Fruit fly (Drosophila melanogaster) whole organism, prepupa: ENCODE results near the gene SWIP.

Source experiments
- CG11294 ChIP-seq: fragments of 200-800 bp; sonication (Bioruptor generic); IDR thresholded peaks from 2 replicates; pipeline ENCODE4 v1.3.6; 2022; ENCODE audit warnings: missing biosample characterization, missing genetic modification characterization
- CG31627 ChIP-seq: fragments of 200-800 bp; sonication (Bioruptor generic); optimal IDR thresholded peaks from 3 replicates; lab custom pipeline; 2016; ENCODE audit warnings: missing biosample characterization, missing genetic modification characterization
- CG34406 ChIP-seq: fragments of 200-800 bp; sonication (Bioruptor generic); optimal IDR thresholded peaks from 3 replicates; lab custom pipeline; 2016; ENCODE audit warnings: missing biosample characterization, missing genetic modification characterization
- CG6163 ChIP-seq: fragments of 200-800 bp; sonication (Bioruptor generic); IDR thresholded peaks from 3 replicates; pipeline ENCODE4 v1.3.6; 2022; ENCODE audit warnings: missing biosample characterization, missing genetic modification characterization
- CG6808 ChIP-seq: fragments of 200-800 bp; sonication (Bioruptor generic); optimal IDR thresholded peaks from 3 replicates; lab custom pipeline; 2017; ENCODE audit warnings: missing biosample characterization, missing genetic modification characterization, mild to moderate bottlenecking, moderate library complexity, missing genetic modification reagents
- CG8119 ChIP-seq: fragments of 200-800 bp; sonication (Bioruptor generic); IDR thresholded peaks from 3 replicates; pipeline ENCODE4 v1.3.6; 2022; ENCODE audit warnings: missing biosample characterization, missing genetic modification characterization
- Eip93F ChIP-seq: fragments of 200-800 bp; sonication (Bioruptor generic); optimal IDR thresholded peaks from 2 replicates; lab custom pipeline; 2016; ENCODE audit warnings: missing biosample characterization, mild to moderate bottlenecking, missing genetic modification characterization
- Ets96B ChIP-seq: fragments of 200-800 bp; optimal IDR thresholded peaks from 2 replicates; lab custom pipeline; 2019; ENCODE audit warnings: missing biosample characterization, mild to moderate bottlenecking, missing genetic modification characterization, moderate library complexity
- Gug ChIP-seq: fragments of 200-800 bp; sonication (Bioruptor generic); IDR thresholded peaks from 2 replicates; pipeline ENCODE4 v1.3.6; 2022; ENCODE audit warnings: missing biosample characterization, missing genetic modification characterization
- Lpt ChIP-seq: fragments of 200-800 bp; sonication (Bioruptor generic); optimal IDR thresholded peaks from 3 replicates; lab custom pipeline; 2016; ENCODE audit warnings: missing biosample characterization, missing genetic modification characterization
- Met ChIP-seq: fragments of 200-800 bp; sonication (Bioruptor generic); optimal IDR thresholded peaks from 3 replicates; lab custom pipeline; 2016; ENCODE audit warnings: missing biosample characterization, missing genetic modification characterization
- fd85E ChIP-seq: fragments of 200-800 bp; sonication (Bioruptor generic); optimal IDR thresholded peaks from 3 replicates; lab custom pipeline; 2016; ENCODE audit warnings: missing biosample characterization, missing genetic modification characterization
- topi ChIP-seq: fragments of 200-800 bp; sonication (Bioruptor generic); optimal IDR thresholded peaks from 3 replicates; lab custom pipeline; 2016; ENCODE audit warnings: missing biosample characterization, missing genetic modification characterization

dm6 chrX:16335107-16335642 lies 21.7 kb downstream of the SWIP start:
- TF ChIP-seq Ets96B (tag; lab: Kevin White, UChicago) = peak; percentile 48
- TF ChIP-seq topi (GFP tag; lab: Kevin White, UChicago) = peak; percentile 75
- peak; percentile 75 for TF ChIP-seq CG31627
- peak; percentile 39 for TF ChIP-seq CG6808 (GFP tag; lab: Kevin White, UChicago)
- peak; percentile 82 for TF ChIP-seq CG8119 (GFP tag; lab: Robert Waterston, UW)
- peak; percentile 66 for TF ChIP-seq fd85E
- TF ChIP-seq CG6163 (GFP tag; lab: Robert Waterston, UW) = peak; percentile 86
- peak; percentile 71 for TF ChIP-seq CG34406 (GFP tag; lab: Kevin White, UChicago)
- TF ChIP-seq CG11294 (GFP tag; lab: Robert Waterston, UW) = peak; percentile 68
- TF ChIP-seq Gug (GFP tag; lab: Robert Waterston, UW) = peak; percentile 78
- peak; percentile 20 for TF ChIP-seq Eip93F (GFP tag; lab: Kevin White, UChicago)
- peak; percentile 69 for TF ChIP-seq Lpt
- peak; percentile 79 for TF ChIP-seq Met
